Fruit fly (Drosophila melanogaster) whole organism, embryonic: ENCODE measurements around the gene akirin.

Experiments used
- Asciz ChIP-seq: fragments of 200-800 bp; sonication (Bioruptor generic); optimal IDR thresholded peaks from 2 replicates; lab custom pipeline; 2017; ENCODE audit warnings: missing biosample characterization, mild to moderate bottlenecking, missing genetic modification characterization, missing genetic modification reagents
- Blimp-1 ChIP-seq: fragments of 200-800 bp; sonication (Bioruptor generic); optimal IDR thresholded peaks from 3 replicates; lab custom pipeline; 2018; ENCODE audit warnings: missing biosample characterization, missing genetic modification characterization, mild to moderate bottlenecking, moderate library complexity, missing genetic modification reagents
- CG10979 ChIP-seq: fragments of 200-800 bp; sonication (Bioruptor generic); optimal IDR thresholded peaks from 2 replicates; lab custom pipeline; 2018; ENCODE audit warnings: missing biosample characterization, mild to moderate bottlenecking, missing genetic modification characterization, moderate library complexity
- CG12071 ChIP-seq: fragments of 200-800 bp; sonication (Bioruptor generic); optimal IDR thresholded peaks from 3 replicates; lab custom pipeline; 2018; ENCODE audit warnings: missing biosample characterization, mild to moderate bottlenecking, missing genetic modification characterization
- CG12155 ChIP-seq: fragments of 200-800 bp; sonication (Bioruptor generic); optimal IDR thresholded peaks from 3 replicates; lab custom pipeline; 2016; ENCODE audit warnings: missing biosample characterization, missing genetic modification characterization
- CG14014 ChIP-seq: fragments of 200-800 bp; sonication (Bioruptor generic); IDR thresholded peaks from 2 replicates; pipeline ENCODE4 v1.3.6; 2022; ENCODE audit warnings: missing biosample characterization, missing genetic modification characterization
- CG1602 ChIP-seq: fragments of 200-800 bp; sonication (Bioruptor generic); optimal IDR thresholded peaks from 3 replicates; lab custom pipeline; 2016; ENCODE audit warnings: missing biosample characterization, missing genetic modification characterization
- CG16813 ChIP-seq: fragments of 200-800 bp; sonication (Bioruptor generic); IDR thresholded peaks from 3 replicates; pipeline ENCODE4 v1.3.6; 2022; ENCODE audit warnings: missing biosample characterization, missing genetic modification characterization; ENCODE audit not compliant: partially characterized antibody
- CG17612 ChIP-seq: fragments of 200-800 bp; sonication (Bioruptor generic); IDR thresholded peaks from 2 replicates; pipeline ENCODE4 v1.3.6; 2022; ENCODE audit warnings: missing biosample characterization, missing genetic modification characterization
- CG18011 ChIP-seq: fragments of 200-800 bp; sonication (Bioruptor generic); optimal IDR thresholded peaks from 2 replicates; lab custom pipeline; 2017; ENCODE audit warnings: missing biosample characterization, missing genetic modification characterization, mild to moderate bottlenecking, moderate library complexity, missing genotype
- CG2116 ChIP-seq: fragments of 200-800 bp; sonication (Bioruptor generic); optimal IDR thresholded peaks from 3 replicates; lab custom pipeline; 2018; ENCODE audit warnings: missing biosample characterization, mild to moderate bottlenecking, missing genetic modification characterization
- CG2712 ChIP-seq: fragments of 200-800 bp; optimal IDR thresholded peaks from 3 replicates; lab custom pipeline; 2019; ENCODE audit warnings: missing biosample characterization, mild to moderate bottlenecking, missing genetic modification characterization, moderate library complexity
- CG31224 ChIP-seq: fragments of 200-800 bp; sonication (Bioruptor generic); IDR thresholded peaks from 2 replicates; pipeline ENCODE4 v1.3.6; 2022; ENCODE audit warnings: missing biosample characterization, missing genetic modification characterization
- CG32532 ChIP-seq: fragments of 200-800 bp; sonication (Bioruptor generic); IDR thresholded peaks from 2 replicates; pipeline ENCODE4 v1.3.6; 2022; ENCODE audit warnings: missing biosample characterization, missing genetic modification characterization
- CG33213 ChIP-seq: fragments of 200-800 bp; sonication (Bioruptor generic); optimal IDR thresholded peaks from 3 replicates; lab custom pipeline; 2016; ENCODE audit warnings: missing biosample characterization, missing genetic modification characterization
- CG6254 ChIP-seq: fragments of 200-800 bp; sonication (Bioruptor generic); optimal IDR thresholded peaks from 3 replicates; lab custom pipeline; 2017; ENCODE audit warnings: mild to moderate bottlenecking, missing biosample characterization, missing genetic modification reagents, missing genetic modification characterization
- CG8388 ChIP-seq: fragments of 200-800 bp; sonication (Bioruptor generic); optimal IDR thresholded peaks from 2 replicates; lab custom pipeline; 2019; ENCODE audit warnings: missing biosample characterization, mild to moderate bottlenecking, missing genetic modification characterization, moderate library complexity
- CkIIα-i1 ChIP-seq: fragments of 200-800 bp; sonication (Bioruptor generic); IDR thresholded peaks from 2 replicates; pipeline ENCODE4 v1.3.6; 2022; ENCODE audit warnings: missing biosample characterization, missing genetic modification characterization
- Dp ChIP-seq: fragments of 200-800 bp; sonication (Bioruptor generic); optimal IDR thresholded peaks from 2 replicates; lab custom pipeline; 2018; ENCODE audit warnings: missing biosample characterization, mild to moderate bottlenecking, missing genetic modification characterization, moderate library complexity
- Drgx ChIP-seq: fragments of 200-800 bp; sonication (Bioruptor generic); IDR thresholded peaks from 2 replicates; pipeline ENCODE4 v1.3.6; 2022; ENCODE audit warnings: missing biosample characterization, missing genetic modification characterization
- HHEX ChIP-seq: fragments of 200-800 bp; sonication (Bioruptor generic); optimal IDR thresholded peaks from 3 replicates; lab custom pipeline; 2017; ENCODE audit warnings: missing biosample characterization, mild to moderate bottlenecking, missing genetic modification characterization, missing genetic modification reagents
- Hey ChIP-seq: fragments of 200-800 bp; sonication (Bioruptor generic); optimal IDR thresholded peaks from 3 replicates; lab custom pipeline; 2018; ENCODE audit warnings: missing biosample characterization, mild to moderate bottlenecking, missing genetic modification characterization
- Hmx ChIP-seq: fragments of 200-800 bp; sonication (Bioruptor generic); optimal IDR thresholded peaks from 2 replicates; lab custom pipeline; 2016; ENCODE audit warnings: missing biosample characterization, missing genetic modification characterization
- Hsf ChIP-seq: fragments of 200-800 bp; sonication (Bioruptor generic); optimal IDR thresholded peaks from 3 replicates; lab custom pipeline; 2016; ENCODE audit warnings: missing biosample characterization, missing genetic modification characterization
- Lpt ChIP-seq: fragments of >200 bp; optimal IDR thresholded peaks from 2 replicates; lab custom pipeline; 2018; ENCODE audit warnings: missing biosample characterization, missing genetic modification characterization
- MBD-R2 ChIP-seq: fragments of 200-800 bp; sonication (Bioruptor generic); IDR thresholded peaks from 2 replicates; pipeline ENCODE4 v1.3.6; 2022; ENCODE audit warnings: missing biosample characterization, missing genetic modification characterization
- Med ChIP-seq: fragments of 200-800 bp; sonication (Bioruptor generic); peaks from one replicate; lab custom pipeline; 2016; ENCODE audit warnings: missing biosample characterization, missing genetic modification characterization, mild to moderate bottlenecking, inconsistent platforms, moderate library complexity
- Ptx1 ChIP-seq: fragments of 200-800 bp; sonication (Bioruptor generic); IDR thresholded peaks from 2 replicates; pipeline ENCODE4 v1.3.6; 2022; ENCODE audit warnings: missing biosample characterization, missing genetic modification characterization
- Scr ChIP-seq: fragments of 200-800 bp; sonication (Bioruptor generic); IDR thresholded peaks from 2 replicates; pipeline ENCODE4 v1.3.6; 2022; ENCODE audit warnings: missing biosample characterization, missing genetic modification characterization; ENCODE audit not compliant: partially characterized antibody
- Sox102F ChIP-seq: fragments of 200-800 bp; sonication (Bioruptor generic); optimal IDR thresholded peaks from 2 replicates; lab custom pipeline; 2018; ENCODE audit warnings: missing biosample characterization, mild to moderate bottlenecking, missing genetic modification characterization, moderate library complexity
- Usf ChIP-seq: fragments of 200-800 bp; sonication (Bioruptor generic); optimal IDR thresholded peaks from 2 replicates; lab custom pipeline; 2017; ENCODE audit warnings: missing genotype, missing biosample characterization, missing genetic modification characterization
- aop ChIP-seq: fragments of 200-800 bp; sonication (Bioruptor generic); IDR thresholded peaks from 2 replicates; pipeline ENCODE4 v1.3.6; 2022; ENCODE audit warnings: missing biosample characterization, missing genetic modification characterization
- ato ChIP-seq: fragments of 200-800 bp; sonication (Bioruptor generic); IDR thresholded peaks from 2 replicates; pipeline ENCODE4 v1.3.6; 2022; ENCODE audit warnings: missing biosample characterization, missing genetic modification characterization; ENCODE audit not compliant: partially characterized antibody
- br ChIP-seq: fragments of >200 bp; optimal IDR thresholded peaks from 2 replicates; lab custom pipeline; 2017
- chinmo ChIP-seq: fragments of 200-800 bp; sonication (Bioruptor generic); IDR thresholded peaks from 4 replicates; pipeline ENCODE4 v1.3.6; 2022; ENCODE audit warnings: missing biosample characterization, missing genetic modification characterization; ENCODE audit not compliant: partially characterized antibody
- dan ChIP-seq: fragments of 200-800 bp; sonication (Bioruptor generic); IDR thresholded peaks from 2 replicates; pipeline ENCODE4 v1.3.6; 2022; ENCODE audit warnings: missing biosample characterization, missing genetic modification characterization
- danr ChIP-seq: fragments of 200-800 bp; sonication (Bioruptor generic); IDR thresholded peaks from 2 replicates; pipeline ENCODE4 v1.3.6; 2022; ENCODE audit warnings: missing biosample characterization, missing genetic modification characterization
- dati ChIP-seq: fragments of 200-800 bp; sonication (Bioruptor generic); IDR thresholded peaks from 2 replicates; pipeline ENCODE4 v1.3.6; 2022; ENCODE audit warnings: missing biosample characterization, missing genetic modification characterization
- dmrt11E ChIP-seq: fragments of 200-800 bp; sonication (Bioruptor generic); optimal IDR thresholded peaks from 3 replicates; lab custom pipeline; 2018; ENCODE audit warnings: missing biosample characterization, mild to moderate bottlenecking, missing genetic modification characterization, moderate library complexity
- en ChIP-seq: fragments of 200-800 bp; sonication (Bioruptor generic); optimal IDR thresholded peaks from 2 replicates; lab custom pipeline; 2016; ENCODE audit warnings: missing biosample characterization, missing genetic modification characterization
- eyg ChIP-seq: fragments of 200-800 bp; sonication (Bioruptor generic); optimal IDR thresholded peaks from 3 replicates; lab custom pipeline; 2016; ENCODE audit warnings: missing biosample characterization, missing genetic modification characterization
- jigr1 ChIP-seq: fragments of 200-800 bp; sonication (Bioruptor generic); IDR thresholded peaks from 3 replicates; pipeline ENCODE4 v1.3.6; 2022; ENCODE audit warnings: missing biosample characterization, missing genetic modification characterization
- kah ChIP-seq: fragments of 200-800 bp; sonication (Bioruptor generic); optimal IDR thresholded peaks from 2 replicates; lab custom pipeline; 2018; ENCODE audit warnings: missing biosample characterization, mild to moderate bottlenecking, missing genetic modification characterization
- ken ChIP-seq: fragments of 200-800 bp; sonication (Bioruptor generic); IDR thresholded peaks from 3 replicates; pipeline ENCODE4 v1.3.6; 2022; ENCODE audit warnings: missing biosample characterization, missing genetic modification characterization
- luna ChIP-seq: fragments of 200-800 bp; sonication (Bioruptor generic); optimal IDR thresholded peaks from 2 replicates; lab custom pipeline; 2016; ENCODE audit warnings: missing biosample characterization, missing genetic modification characterization
- nerfin-1 ChIP-seq: fragments of 200-800 bp; sonication (Bioruptor generic); optimal IDR thresholded peaks from 3 replicates; lab custom pipeline; 2019; ENCODE audit warnings: missing biosample characterization, mild to moderate bottlenecking, missing genetic modification characterization, moderate library complexity
- nerfin-2 ChIP-seq: fragments of 200-800 bp; sonication (Bioruptor generic); IDR thresholded peaks from 2 replicates; pipeline ENCODE4 v1.3.6; 2022; ENCODE audit warnings: missing biosample characterization, missing genetic modification characterization; ENCODE audit not compliant: partially characterized antibody
- nmo ChIP-seq: fragments of 200-800 bp; sonication (Bioruptor generic); optimal IDR thresholded peaks from 2 replicates; lab custom pipeline; 2018; ENCODE audit warnings: missing biosample characterization, mild to moderate bottlenecking, missing genetic modification characterization, moderate library complexity
- org-1 ChIP-seq: fragments of 200-800 bp; sonication (Bioruptor generic); optimal IDR thresholded peaks from 2 replicates; lab custom pipeline; 2017; ENCODE audit warnings: missing biosample characterization, missing genetic modification characterization
- pan ChIP-seq, 4 experiments: fragments of >200 bp in 3 of 4; fragments of 200-800 bp in 1 of 4; sonication (Bioruptor generic) in 1 of 4; optimal IDR thresholded peaks in 3 of 4; IDR thresholded peaks in 1 of 4; 2 replicates each; pipeline versions ENCODE4 v1.3.6 to Lab custom; 2017 to 2022; ENCODE audit warnings: missing biosample characterization in 2 of 4, missing genetic modification characterization in 2 of 4, mixed read lengths in 1 of 4
- so ChIP-seq: fragments of 200-800 bp; sonication (Bioruptor generic); IDR thresholded peaks from 3 replicates; pipeline ENCODE4 v1.3.6; 2022; ENCODE audit warnings: missing biosample characterization, missing genetic modification characterization

Gene akirin

DNA sequence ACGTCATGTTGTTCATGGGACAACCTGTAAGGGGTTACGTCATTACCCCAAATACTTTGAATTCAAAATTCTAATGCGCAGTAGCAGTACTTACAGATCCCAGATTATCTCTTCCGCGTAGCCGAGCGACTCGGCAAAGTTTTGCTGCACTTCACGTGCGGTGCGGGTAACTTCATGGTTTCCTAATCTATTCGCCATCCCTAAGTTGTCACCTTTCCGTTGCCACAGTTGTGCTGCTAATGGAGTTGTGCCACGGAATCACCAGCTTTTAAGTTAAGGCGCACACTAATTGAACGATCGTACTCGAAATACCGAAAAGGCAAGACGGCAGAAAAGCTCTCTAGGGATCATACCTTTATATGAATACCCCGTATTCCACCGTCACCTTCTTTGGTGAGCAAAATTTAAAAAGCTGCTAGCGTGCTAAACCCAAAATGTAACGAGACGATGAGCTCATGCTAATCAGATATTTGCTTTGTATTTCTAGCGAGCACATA is 9.8 kb upstream of the akirin start, which contains the start of gene pst (continued):
- TF ChIP-seq chinmo (GFP tag; lab: Robert Waterston, UW), result peak; percentile 53; the same call in 2 of the 4 replicates
- no peak for TF ChIP-seq dati
- no peak for TF ChIP-seq dan
- no peak for TF ChIP-seq Lpt (GFP tag; lab: Kevin White, UChicago)
- TF ChIP-seq CG12071 (GFP tag; lab: Kevin White, UChicago), result peak; percentile 52
- no peak for TF ChIP-seq CG18011 (GFP tag; lab: Kevin White, UChicago)
- no peak for TF ChIP-seq kah (GFP tag; lab: Kevin White, UChicago)
- TF ChIP-seq en (GFP tag; lab: Kevin White, UChicago), result no peak
- TF ChIP-seq Drgx (GFP tag; lab: Robert Waterston, UW), result no peak; the same call in 1 of the 2 replicates
- TF ChIP-seq HHEX, result no peak
- no peak for TF ChIP-seq eyg
- TF ChIP-seq luna (GFP tag; lab: Kevin White, UChicago), result no peak
- TF ChIP-seq so (GFP tag; lab: Robert Waterston, UW), result no peak; the same call in 2 of the 3 replicates
- no peak for TF ChIP-seq Sox102F (GFP tag; lab: Kevin White, UChicago)
- TF ChIP-seq CG16813 (GFP tag; lab: Robert Waterston, UW), result no peak
- TF ChIP-seq danr (GFP tag; lab: Robert Waterston, UW), result no peak
- no peak for TF ChIP-seq CG33213 (GFP tag; lab: Kevin White, UChicago)
- TF ChIP-seq pan (optimal IDR thresholded peaks at IDR 0.05; lab: Kevin White, UChicago), result no peak
- no peak for TF ChIP-seq pan (GFP tag; optimal IDR thresholded peaks at IDR 0.05 in 1 of 2, IDR thresholded peaks at IDR 0.05 in 1 of 2)
- TF ChIP-seq ato (GFP tag; lab: Robert Waterston, UW), result no peak; the same call in 1 of the 2 replicates
- no peak for TF ChIP-seq Usf (GFP tag; lab: Kevin White, UChicago)
- TF ChIP-seq org-1, result no peak
- no peak for TF ChIP-seq CG32532
- no peak for TF ChIP-seq Blimp-1 (GFP tag; lab: Kevin White, UChicago)
- no peak for TF ChIP-seq CG17612 (GFP tag; lab: Robert Waterston, UW)
- TF ChIP-seq Hey (tag; lab: Kevin White, UChicago), result no peak
- TF ChIP-seq nerfin-1, result no peak
- TF ChIP-seq CG14014 (GFP tag; lab: Robert Waterston, UW), result no peak
- no peak for TF ChIP-seq CG2116 (GFP tag; lab: Kevin White, UChicago)
- TF ChIP-seq nerfin-2 (GFP tag; lab: Robert Waterston, UW), result no peak
- peak; percentile 21 for TF ChIP-seq Asciz (GFP tag; lab: Kevin White, UChicago)
- no peak for TF ChIP-seq Hsf (GFP tag; lab: Kevin White, UChicago)
- no peak for TF ChIP-seq aop (GFP tag; lab: Robert Waterston, UW)
- TF ChIP-seq CG6254 (GFP tag; lab: Kevin White, UChicago), result no peak
- no peak for TF ChIP-seq jigr1 (GFP tag; lab: Robert Waterston, UW)
- TF ChIP-seq Med (GFP tag; lab: Kevin White, UChicago), result peak; percentile 78
- TF ChIP-seq CG1602, result no peak
- TF ChIP-seq CG12155 (GFP tag; lab: Kevin White, UChicago), result peak; percentile 96
- TF ChIP-seq br (lab: Kevin White, UChicago), result no peak
- no peak for TF ChIP-seq dmrt11E
- TF ChIP-seq ken, result no peak
- no peak for TF ChIP-seq Hmx
- TF ChIP-seq CG31224 (GFP tag; lab: Robert Waterston, UW), result no peak
- TF ChIP-seq Ptx1 (GFP tag; lab: Robert Waterston, UW), result no peak
- TF ChIP-seq nmo (GFP tag; lab: Kevin White, UChicago), result no peak
- TF ChIP-seq CG10979, result no peak
- TF ChIP-seq CG8388 (GFP tag; lab: Kevin White, UChicago), result no peak
- TF ChIP-seq CkIIα-i1 (GFP tag; lab: Robert Waterston, UW), result no peak
- TF ChIP-seq CG2712, result no peak
- no peak for TF ChIP-seq MBD-R2
- no peak for TF ChIP-seq Scr (GFP tag; lab: Robert Waterston, UW)
- peak; percentile 44 for TF ChIP-seq Dp (GFP tag; lab: Kevin White, UChicago)
